Worm (Caenorhabditis elegans): ENCODE results near the gene F59A6.13.

The F59A6.13 gene

ce11 chrII:4993530-4994192 is 28.9 kb upstream of the F59A6.13 start, which contains the start of the genes eif-1 and vps-24:
Gene eif-1, minus strand, starts transcription at chrII:4993580.
Gene vps-24, plus strand, starts transcription at chrII:4993998.
- TF ChIP-seq ztf-1 (GFP tag; conservative IDR thresholded peaks at IDR 0.05), result no peak
- no peak for TF ChIP-seq unc-39 (tag; optimal IDR thresholded peaks at IDR 0.05)
- TF ChIP-seq unc-62 (GFP tag; optimal IDR thresholded peaks at IDR 0.05), result no peak
- TF ChIP-seq lin-13 (GFP tag; optimal IDR thresholded peaks at IDR 0.05), result peak; percentile 53
- peak; percentile 20 for TF ChIP-seq nhr-25 (tag; optimal IDR thresholded peaks at IDR 0.05)
- peak; percentile 4 for TF ChIP-seq sma-3 (GFP tag; optimal IDR thresholded peaks at IDR 0.05)
- TF ChIP-seq nhr-129 (tag; optimal IDR thresholded peaks at IDR 0.05), result peak; percentile 49
- TF ChIP-seq ztf-4 (tag; optimal IDR thresholded peaks at IDR 0.05), result no peak
- no peak for TF ChIP-seq nhr-6 (tag; optimal IDR thresholded peaks at IDR 0.05)
- TF ChIP-seq egl-27 (tag; optimal IDR thresholded peaks at IDR 0.05), result no peak
- TF ChIP-seq mab-5 (tag; optimal IDR thresholded peaks at IDR 0.05), result no peak
- peak; percentile 51 for TF ChIP-seq gmeb-1 (tag; optimal IDR thresholded peaks at IDR 0.05)
- no peak for TF ChIP-seq sem-4 (tag; optimal IDR thresholded peaks at IDR 0.05)
- no peak for TF ChIP-seq ceh-16 (tag; optimal IDR thresholded peaks at IDR 0.05)
- TF ChIP-seq elt-1 (tag; optimal IDR thresholded peaks at IDR 0.05), result no peak
- TF ChIP-seq C34F6.9 (tag; optimal IDR thresholded peaks at IDR 0.05), result peak; percentile 82
- no peak for TF ChIP-seq lin-39 (tag; optimal IDR thresholded peaks at IDR 0.05)
- peak; percentile 1 for TF ChIP-seq snpc-4 (tag; optimal IDR thresholded peaks at IDR 0.05)
- TF ChIP-seq nhr-21 (tag; optimal IDR thresholded peaks at IDR 0.05), result no peak
- TF ChIP-seq zag-1 (tag; optimal IDR thresholded peaks at IDR 0.05), result no peak
- TF ChIP-seq ztf-11 (tag; optimal IDR thresholded peaks at IDR 0.05), result no peak
- TF ChIP-seq mbf-1 (tag; optimal IDR thresholded peaks at IDR 0.05), result no peak
- TF ChIP-seq lsy-2 (tag; optimal IDR thresholded peaks at IDR 0.05), result peak in 1 of 2 experiments; percentile 70
- peak; percentile 30 for TF ChIP-seq F13H6.1 (tag; optimal IDR thresholded peaks at IDR 0.05)
- no peak for TF ChIP-seq peb-1 (tag; optimal IDR thresholded peaks at IDR 0.05)
- TF ChIP-seq crh-2 (tag; optimal IDR thresholded peaks at IDR 0.05), result peak; percentile 29
- TF ChIP-seq sma-9 (GFP tag; optimal IDR thresholded peaks at IDR 0.05), result peak; percentile 25
- no peak for TF ChIP-seq sma-9 (tag; optimal IDR thresholded peaks at IDR 0.05)
- peak; percentile 72 for TF ChIP-seq unc-55 (GFP tag; optimal IDR thresholded peaks at IDR 0.05)
- peak; percentile 3 for TF ChIP-seq blmp-1 (tag; optimal IDR thresholded peaks at IDR 0.05; ENCODE audit: insufficient read depth)

ce11 chrII:4994939-4995338 is 27.7 kb upstream of the F59A6.13 start, which contains the start of gene rnh-1.0:
Gene rnh-1.0, plus strand, starts transcription at chrII:4995327.
- no peak for TF ChIP-seq egl-27 (tag; optimal IDR thresholded peaks at IDR 0.05)
- TF ChIP-seq nhr-129 (tag; optimal IDR thresholded peaks at IDR 0.05), result peak; percentile 31
- TF ChIP-seq sma-9 (GFP tag; optimal IDR thresholded peaks at IDR 0.05), result no peak
- no peak for TF ChIP-seq sma-9 (tag; optimal IDR thresholded peaks at IDR 0.05)
- TF ChIP-seq unc-62 (GFP tag; optimal IDR thresholded peaks at IDR 0.05), result no peak
- TF ChIP-seq R02D3.7 (tag; optimal IDR thresholded peaks at IDR 0.05), result no peak
- no peak for TF ChIP-seq dmd-4 (tag; optimal IDR thresholded peaks at IDR 0.05)
- no peak for TF ChIP-seq F13H6.1 (tag; optimal IDR thresholded peaks at IDR 0.05)
- no peak for TF ChIP-seq unc-39 (tag; optimal IDR thresholded peaks at IDR 0.05)
- no peak for TF ChIP-seq ama-1 (optimal IDR thresholded peaks at IDR 0.05)
- no peak for TF ChIP-seq crh-2 (tag; optimal IDR thresholded peaks at IDR 0.05)
- no peak for TF ChIP-seq gmeb-1 (tag; optimal IDR thresholded peaks at IDR 0.05)
- no peak for TF ChIP-seq lsy-2 (tag; optimal IDR thresholded peaks at IDR 0.05)
- peak; percentile 35 for TF ChIP-seq C34F6.9 (tag; optimal IDR thresholded peaks at IDR 0.05)
- no peak for TF ChIP-seq blmp-1 (tag; optimal IDR thresholded peaks at IDR 0.05; ENCODE audit: insufficient read depth)
- TF ChIP-seq unc-55 (GFP tag; optimal IDR thresholded peaks at IDR 0.05), result no peak
- no peak for TF ChIP-seq elt-1 (tag; optimal IDR thresholded peaks at IDR 0.05)

ce11 chrII:4998657-4999056 is 23.9 kb upstream of the F59A6.13 start, which contains the start of gene F59A6.11:
Gene F59A6.11, minus strand, starts transcription at chrII:4998757.
- TF ChIP-seq gmeb-1 (tag; optimal IDR thresholded peaks at IDR 0.05), result no peak
- no peak for TF ChIP-seq nhr-77 (tag; optimal IDR thresholded peaks at IDR 0.05)
- no peak for TF ChIP-seq sem-4 (tag; optimal IDR thresholded peaks at IDR 0.05)
- no peak for TF ChIP-seq ztf-11 (tag; optimal IDR thresholded peaks at IDR 0.05)

- TF ChIP-seq elt-3 (tag; optimal IDR thresholded peaks at IDR 0.05) (no peak), Y55F3AM.14 (GFP tag; optimal IDR thresholded peaks at IDR 0.05) (no peak), snpc-4 (tag; optimal IDR thresholded peaks at IDR 0.05) (no peak), nhr-21 (tag; optimal IDR thresholded peaks at IDR 0.05) (no peak), gmeb-1 (tag; optimal IDR thresholded peaks at IDR 0.05) (peak; percentile 100), crh-2 (tag; optimal IDR thresholded peaks at IDR 0.05) (peak; percentile 96), nhr-10 (tag; optimal IDR thresholded peaks at IDR 0.05) (peak; percentile 21), lin-11 (tag; optimal IDR thresholded peaks at IDR 0.05) (no peak), dmd-4 (tag; optimal IDR thresholded peaks at IDR 0.05) (no peak), lin-13 (GFP tag; optimal IDR thresholded peaks at IDR 0.05) (no peak), mdl-1 (tag; optimal IDR thresholded peaks at IDR 0.05) (no peak), nhr-6 (tag; optimal IDR thresholded peaks at IDR 0.05) (peak; percentile 90), egl-27 (tag; optimal IDR thresholded peaks at IDR 0.05) (peak; percentile 70), lin-39 (tag; optimal IDR thresholded peaks at IDR 0.05) (no peak), fos-1 (tag; optimal IDR thresholded peaks at IDR 0.05) (no peak), sma-3 (GFP tag; optimal IDR thresholded peaks at IDR 0.05) (peak; percentile 90), nhr-11 (tag; optimal IDR thresholded peaks at IDR 0.05) (no peak), ceh-82 (tag; optimal IDR thresholded peaks at IDR 0.05) (peak; percentile 46), nhr-129 (tag; optimal IDR thresholded peaks at IDR 0.05) (peak; percentile 78), R02D3.7 (tag; optimal IDR thresholded peaks at IDR 0.05) (peak; percentile 56), unc-62 (GFP tag; optimal IDR thresholded peaks at IDR 0.05) (no peak), F13H6.1 (tag; optimal IDR thresholded peaks at IDR 0.05) (no peak), blmp-1 (tag; optimal IDR thresholded peaks at IDR 0.05; ENCODE audit: insufficient read depth) (no peak), mbf-1 (tag; optimal IDR thresholded peaks at IDR 0.05) (no peak), unc-55 (GFP tag; optimal IDR thresholded peaks at IDR 0.05) (peak; percentile 96), peb-1 (tag; optimal IDR thresholded peaks at IDR 0.05) (no peak), nhr-77 (tag; optimal IDR thresholded peaks at IDR 0.05) (peak; percentile 47), sma-9 (GFP tag; optimal IDR thresholded peaks at IDR 0.05) (peak; percentile 94), sma-9 (tag; optimal IDR thresholded peaks at IDR 0.05) (no peak)
These were observed 23.5 kb upstream of the F59A6.13 start, which contains the start of gene citk-2 for ce11 chrII:4999122-4999521. Gene citk-2, plus strand, starts transcription at chrII:4999520.

Measured in whole organism, L2 larva.